Worm (Caenorhabditis elegans): Measurements from ENCODE around the gene C53C11.5.

Gene C53C11.5

ce11 chrX:17355462-17355861 lies 21.6 kb downstream of the C53C11.5 start:
- TF ChIP-seq ztf-11 (tag; optimal IDR thresholded peaks at IDR 0.05): no peak
- no peak for TF ChIP-seq pha-4 (tag; optimal IDR thresholded peaks at IDR 0.05)
- TF ChIP-seq sea-2 (GFP tag; optimal IDR thresholded peaks at IDR 0.05): no peak
- no peak for TF ChIP-seq elt-2 (tag; optimal IDR thresholded peaks at IDR 0.05)
- no peak for TF ChIP-seq nhr-237 (tag; optimal IDR thresholded peaks at IDR 0.05)
- TF ChIP-seq nhr-67 (tag; optimal IDR thresholded peaks at IDR 0.05): no peak
- no peak for TF ChIP-seq mml-1 (tag; optimal IDR thresholded peaks at IDR 0.05)
- no peak for TF ChIP-seq lsy-12 (tag; optimal IDR thresholded peaks at IDR 0.05)
- TF ChIP-seq eor-1 (tag; optimal IDR thresholded peaks at IDR 0.05): no peak
- TF ChIP-seq ZK546.5 (tag; optimal IDR thresholded peaks at IDR 0.05): no peak
- no peak for TF ChIP-seq ama-1 (optimal IDR thresholded peaks at IDR 0.05)
- TF ChIP-seq nhr-23 (tag; optimal IDR thresholded peaks at IDR 0.05): no peak
- TF ChIP-seq nhr-76 (tag; optimal IDR thresholded peaks at IDR 0.05): no peak
- no peak for TF ChIP-seq jun-1 (tag; optimal IDR thresholded peaks at IDR 0.05)
- TF ChIP-seq unc-62 (GFP tag; optimal IDR thresholded peaks at IDR 0.05): no peak
- TF ChIP-seq nhr-43 (tag; optimal IDR thresholded peaks at IDR 0.05; ENCODE audit: poor library complexity, severe bottlenecking): no peak
- no peak for TF ChIP-seq lin-39 (tag; optimal IDR thresholded peaks at IDR 0.05)
- TF ChIP-seq egl-5 (tag; optimal IDR thresholded peaks at IDR 0.05): no peak

ce11 chrX:17356748-17357147 lies 22.9 kb downstream of the C53C11.5 start:
- no peak for TF ChIP-seq egl-27 (tag; optimal IDR thresholded peaks at IDR 0.05)
- no peak for TF ChIP-seq nhr-28 (tag; optimal IDR thresholded peaks at IDR 0.05)
- TF ChIP-seq pha-4 (tag; optimal IDR thresholded peaks at IDR 0.05): no peak
- no peak for TF ChIP-seq ztf-4 (tag; optimal IDR thresholded peaks at IDR 0.05)
- TF ChIP-seq ceh-16 (tag; optimal IDR thresholded peaks at IDR 0.05): no peak
- TF ChIP-seq nhr-237 (tag; optimal IDR thresholded peaks at IDR 0.05): no peak
- no peak for TF ChIP-seq sea-2 (GFP tag; optimal IDR thresholded peaks at IDR 0.05)
- TF ChIP-seq lsy-12 (tag; optimal IDR thresholded peaks at IDR 0.05): no peak
- TF ChIP-seq ztf-11 (tag; optimal IDR thresholded peaks at IDR 0.05): no peak
- TF ChIP-seq nfya-1 (tag; optimal IDR thresholded peaks at IDR 0.05; ENCODE audit: insufficient read depth): no peak
- TF ChIP-seq unc-39 (tag; optimal IDR thresholded peaks at IDR 0.05): no peak
- TF ChIP-seq unc-62 (GFP tag; optimal IDR thresholded peaks at IDR 0.05): no peak
- TF ChIP-seq elt-3 (tag; optimal IDR thresholded peaks at IDR 0.05): no peak
- TF ChIP-seq nhr-23 (tag; optimal IDR thresholded peaks at IDR 0.05): no peak
- no peak for TF ChIP-seq nhr-12 (tag; optimal IDR thresholded peaks at IDR 0.05)
- no peak for TF ChIP-seq skn-1 (tag; optimal IDR thresholded peaks at IDR 0.05)
- TF ChIP-seq ceh-9 (tag; optimal IDR thresholded peaks at IDR 0.05): no peak
- TF ChIP-seq mml-1 (tag; optimal IDR thresholded peaks at IDR 0.05): no peak
- TF ChIP-seq nhr-67 (tag; optimal IDR thresholded peaks at IDR 0.05): no peak

- TF ChIP-seq nhr-43 (tag; optimal IDR thresholded peaks at IDR 0.05; ENCODE audit: poor library complexity, severe bottlenecking): no peak
- no peak for TF ChIP-seq ceh-16 (tag; optimal IDR thresholded peaks at IDR 0.05)
- no peak for TF ChIP-seq lin-39 (tag; optimal IDR thresholded peaks at IDR 0.05)
- TF ChIP-seq elt-1 (tag; optimal IDR thresholded peaks at IDR 0.05): no peak
- no peak for TF ChIP-seq zag-1 (tag; optimal IDR thresholded peaks at IDR 0.05)
- TF ChIP-seq lsy-12 (tag; optimal IDR thresholded peaks at IDR 0.05): no peak
- TF ChIP-seq ceh-9 (tag; optimal IDR thresholded peaks at IDR 0.05): no peak
- no peak for TF ChIP-seq mdl-1 (tag; optimal IDR thresholded peaks at IDR 0.05)
- TF ChIP-seq elt-3 (tag; optimal IDR thresholded peaks at IDR 0.05): no peak
- no peak for TF ChIP-seq skn-1 (tag; optimal IDR thresholded peaks at IDR 0.05)
Measured at ce11 chrX:17359452-17359851, 25.6 kb downstream of the C53C11.5 start, which contains the start of gene npr-36. Gene npr-36, plus strand, starts transcription at chrX:17359752.

ce11 chrX:17362529-17362928 lies 28.7 kb downstream of the C53C11.5 start, which contains the start of gene F10D7.11:
Gene F10D7.11, plus strand, starts transcription at chrX:17362829.
- TF ChIP-seq tbx-2 (tag; optimal IDR thresholded peaks at IDR 0.05) (no peak), nhr-76 (tag; optimal IDR thresholded peaks at IDR 0.05) (no peak), snpc-4 (tag; optimal IDR thresholded peaks at IDR 0.05) (no peak), ama-1 (optimal IDR thresholded peaks at IDR 0.05) (no peak), pqm-1 (tag; optimal IDR thresholded peaks at IDR 0.05) (no peak), ceh-16 (tag; optimal IDR thresholded peaks at IDR 0.05) (no peak), nhr-28 (tag; optimal IDR thresholded peaks at IDR 0.05) (no peak), R02D3.7 (tag; optimal IDR thresholded peaks at IDR 0.05) (no peak), elt-1 (tag; optimal IDR thresholded peaks at IDR 0.05) (no peak), pha-4 (tag; optimal IDR thresholded peaks at IDR 0.05) (no peak), nhr-23 (tag; optimal IDR thresholded peaks at IDR 0.05) (no peak), nhr-12 (tag; optimal IDR thresholded peaks at IDR 0.05) (no peak), elt-3 (tag; optimal IDR thresholded peaks at IDR 0.05) (no peak), ceh-9 (tag; optimal IDR thresholded peaks at IDR 0.05) (no peak), nhr-237 (tag; optimal IDR thresholded peaks at IDR 0.05) (no peak)

Data from whole organism, L3 larva.